Fruit fly (Drosophila melanogaster) whole organism, pupa: ENCODE measurements around the gene CG15914.

ENCODE experiments used
- CG10348 ChIP-seq: fragments of 200-800 bp; sonication (Bioruptor generic); IDR thresholded peaks from 2 replicates; pipeline ENCODE4 v1.3.6; 2022; ENCODE audit warnings: missing biosample characterization, missing genetic modification characterization
- CG12605 ChIP-seq: fragments of 200-800 bp; sonication (Bioruptor generic); IDR thresholded peaks from 2 replicates; pipeline ENCODE4 v1.3.6; 2022; ENCODE audit warnings: missing biosample characterization, missing genetic modification characterization
- CG13204 ChIP-seq: fragments of 200-800 bp; sonication (Bioruptor generic); optimal IDR thresholded peaks from 2 replicates; lab custom pipeline; 2018; ENCODE audit warnings: missing biosample characterization, mild to moderate bottlenecking, missing genetic modification characterization, moderate library complexity
- CG14655 ChIP-seq: fragments of 200-800 bp; sonication (Bioruptor generic); optimal IDR thresholded peaks from 3 replicates; lab custom pipeline; 2017; ENCODE audit warnings: mild to moderate bottlenecking, missing biosample characterization, missing genetic modification reagents, missing genetic modification characterization
- CG15710 ChIP-seq: fragments of 200-800 bp; sonication (Bioruptor generic); optimal IDR thresholded peaks from 2 replicates; lab custom pipeline; 2018; ENCODE audit warnings: missing biosample characterization, mild to moderate bottlenecking, missing genetic modification characterization, moderate library complexity
- CG17806 ChIP-seq: fragments of 200-800 bp; sonication (Bioruptor generic); optimal IDR thresholded peaks from 2 replicates; lab custom pipeline; 2018; ENCODE audit warnings: missing biosample characterization, mild to moderate bottlenecking, missing genetic modification characterization, moderate library complexity
- CG32121 ChIP-seq: fragments of 200-800 bp; sonication (Bioruptor generic); IDR thresholded peaks from 2 replicates; pipeline ENCODE4 v1.3.6; 2022; ENCODE audit warnings: missing biosample characterization, missing genetic modification characterization
- CG34367 ChIP-seq: fragments of 200-800 bp; sonication (Bioruptor generic); optimal IDR thresholded peaks from 2 replicates; lab custom pipeline; 2018; ENCODE audit warnings: missing biosample characterization, mild to moderate bottlenecking, missing genetic modification characterization
- CG4496 ChIP-seq: fragments of 200-800 bp; sonication (Bioruptor generic); IDR thresholded peaks from 3 replicates; pipeline ENCODE4 v1.3.6; 2022; ENCODE audit warnings: missing biosample characterization, missing genetic modification characterization
- CG8159 ChIP-seq: fragments of 200-800 bp; sonication (Bioruptor generic); optimal IDR thresholded peaks from 3 replicates; lab custom pipeline; 2018; ENCODE audit warnings: missing biosample characterization, mild to moderate bottlenecking, missing genetic modification characterization, moderate library complexity
- CG8301 ChIP-seq: fragments of 200-800 bp; sonication (Bioruptor generic); optimal IDR thresholded peaks from 2 replicates; lab custom pipeline; 2018; ENCODE audit warnings: missing biosample characterization, mild to moderate bottlenecking, missing genetic modification characterization
- CG9948 ChIP-seq: fragments of 200-800 bp; sonication (Bioruptor generic); optimal IDR thresholded peaks from 2 replicates; lab custom pipeline; 2018; ENCODE audit warnings: missing biosample characterization, mild to moderate bottlenecking, missing genetic modification characterization, moderate library complexity
- D1 ChIP-seq: fragments of 200-800 bp; sonication (Bioruptor generic); optimal IDR thresholded peaks from 2 replicates; lab custom pipeline; 2018; ENCODE audit warnings: missing biosample characterization, mild to moderate bottlenecking, missing genetic modification characterization, moderate library complexity
- EcR ChIP-seq: fragments of 200-800 bp; sonication (Bioruptor generic); optimal IDR thresholded peaks from 3 replicates; lab custom pipeline; 2019; ENCODE audit warnings: missing biosample characterization, missing genetic modification characterization, mild to moderate bottlenecking, moderate library complexity, missing genetic modification reagents
- Ets98B ChIP-seq: fragments of 200-800 bp; sonication (Bioruptor generic); IDR thresholded peaks from 2 replicates; pipeline ENCODE4 v1.3.6; 2022; ENCODE audit warnings: missing biosample characterization, missing genetic modification characterization
- Pif1A ChIP-seq: fragments of 200-800 bp; sonication (Bioruptor generic); optimal IDR thresholded peaks from 3 replicates; lab custom pipeline; 2016; ENCODE audit warnings: missing biosample characterization, missing genetic modification characterization
- Pif1B ChIP-seq: fragments of 200-800 bp; sonication (Bioruptor generic); optimal IDR thresholded peaks from 3 replicates; lab custom pipeline; 2016; ENCODE audit warnings: missing biosample characterization, missing genetic modification characterization
- Snoo ChIP-seq: fragments of 200-800 bp; sonication (Bioruptor generic); optimal IDR thresholded peaks from 3 replicates; lab custom pipeline; 2017; ENCODE audit warnings: missing biosample characterization, mild to moderate bottlenecking, missing genetic modification characterization, inconsistent platforms
- fd96Ca ChIP-seq: fragments of 200-800 bp; sonication (Bioruptor generic); IDR thresholded peaks from 3 replicates; pipeline ENCODE4 v1.3.6; 2022; ENCODE audit warnings: missing biosample characterization, missing genetic modification characterization
- gl ChIP-seq: fragments of 200-800 bp; sonication (Bioruptor generic); optimal IDR thresholded peaks from 2 replicates; lab custom pipeline; 2018; ENCODE audit warnings: missing biosample characterization, mild to moderate bottlenecking, missing genetic modification characterization
- rn ChIP-seq: fragments of 200-800 bp; sonication (Bioruptor generic); IDR thresholded peaks from 2 replicates; pipeline ENCODE4 v1.3.6; 2022; ENCODE audit warnings: missing biosample characterization, missing genetic modification characterization

The CG15914 gene

dm6 chrX:15852815-15853542, at the start of gene CG15914, which contains the start of gene UBL3:
Gene CG15914 (plus strand): TSS chrX:15853421.
Gene UBL3 (minus strand): TSS chrX:15853175.
- TF ChIP-seq Ets98B (GFP tag; lab: Robert Waterston, UW) (no peak), gl (tag; lab: Kevin White, UChicago) (no peak), Pif1B (GFP tag; lab: Kevin White, UChicago) (peak; percentile 25), CG8159 (no peak)

- TF ChIP-seq CG17806: no peak
- TF ChIP-seq fd96Ca (GFP tag; lab: Robert Waterston, UW): no peak
- TF ChIP-seq CG32121: no peak
- TF ChIP-seq Pif1B (GFP tag; lab: Kevin White, UChicago): no peak
- no peak for TF ChIP-seq CG10348
- peak; percentile 54; the same call in 1 of the 2 replicates for TF ChIP-seq Ets98B (GFP tag; lab: Robert Waterston, UW)
These were observed 49.3 kb upstream of the CG15914 start, which contains the start of the genes PGRP-LE and sd for dm6 chrX:15803764-15804563. Gene PGRP-LE (minus strand): TSS chrX:15803880. Gene sd (plus strand): TSS chrX:15804370.

dm6 chrX:15804790-15805189, 48.4 kb upstream of the CG15914 start:
- TF ChIP-seq CG13204 (GFP tag; lab: Kevin White, UChicago): no peak
- peak; percentile 22 for TF ChIP-seq CG17806
- no peak for TF ChIP-seq Pif1B (GFP tag; lab: Kevin White, UChicago)
- TF ChIP-seq fd96Ca (GFP tag; lab: Robert Waterston, UW): 0 out of 3 replicates have a peak, but pooled peaks have one; percentile 47
- TF ChIP-seq CG14655 (GFP tag; lab: Kevin White, UChicago): peak; percentile 48
- TF ChIP-seq EcR (GFP tag; lab: Kevin White, UChicago): no peak
- no peak for TF ChIP-seq gl (tag; lab: Kevin White, UChicago)
- TF ChIP-seq Snoo (tag; lab: Kevin White, UChicago): no peak
- 0 out of 2 replicates have a peak, but pooled peaks have one; percentile 18 for TF ChIP-seq CG12605 (GFP tag; lab: Robert Waterston, UW)
- peak; percentile 3 for TF ChIP-seq Pif1A (GFP tag; lab: Kevin White, UChicago)
- peak; percentile 17 for TF ChIP-seq CG15710
- no peak for TF ChIP-seq CG34367 (tag; lab: Kevin White, UChicago)
- TF ChIP-seq CG32121: no peak
- no peak for TF ChIP-seq CG10348
- peak; percentile 18 for TF ChIP-seq CG8301
- TF ChIP-seq CG8159: peak; percentile 26
- TF ChIP-seq CG4496 (GFP tag; lab: Robert Waterston, UW): peak; percentile 65; the same call in 1 of the 3 replicates
- TF ChIP-seq CG9948 (tag; lab: Kevin White, UChicago): peak; percentile 18
- TF ChIP-seq Ets98B (GFP tag; lab: Robert Waterston, UW): peak; percentile 38; the same call in 1 of the 2 replicates

dm6 chrX:15805523-15805922, 47.7 kb upstream of the CG15914 start:
- TF ChIP-seq Ets98B (GFP tag; lab: Robert Waterston, UW) (no peak), CG15710 (no peak), EcR (GFP tag; lab: Kevin White, UChicago) (no peak), CG34367 (tag; lab: Kevin White, UChicago) (no peak), Snoo (tag; lab: Kevin White, UChicago) (no peak)

dm6 chrX:15807915-15808314, 45.3 kb upstream of the CG15914 start:
- TF ChIP-seq CG13204 (GFP tag; lab: Kevin White, UChicago) (no peak), Pif1A (GFP tag; lab: Kevin White, UChicago) (no peak), CG12605 (GFP tag; lab: Robert Waterston, UW) (no peak), rn (GFP tag; lab: Robert Waterston, UW) (no peak), CG4496 (GFP tag; lab: Robert Waterston, UW) (no peak), Ets98B (GFP tag; lab: Robert Waterston, UW) (no peak), CG15710 (no peak), CG14655 (GFP tag; lab: Kevin White, UChicago) (no peak), EcR (GFP tag; lab: Kevin White, UChicago) (no peak), gl (tag; lab: Kevin White, UChicago) (no peak), CG8159 (no peak), CG9948 (tag; lab: Kevin White, UChicago) (no peak)

dm6 chrX:15809255-15809654, 44.0 kb upstream of the CG15914 start, which contains the start of gene CG8509:
Gene CG8509 (plus strand): TSS chrX:15809555.
- no peak for TF ChIP-seq CG17806
- TF ChIP-seq gl (tag; lab: Kevin White, UChicago): no peak
- TF ChIP-seq EcR (GFP tag; lab: Kevin White, UChicago): no peak
- TF ChIP-seq Pif1B (GFP tag; lab: Kevin White, UChicago): no peak
- TF ChIP-seq CG15710: no peak
- TF ChIP-seq CG32121: no peak
- no peak for TF ChIP-seq CG4496 (GFP tag; lab: Robert Waterston, UW)
- TF ChIP-seq CG9948 (tag; lab: Kevin White, UChicago): no peak
- TF ChIP-seq CG14655 (GFP tag; lab: Kevin White, UChicago): no peak
- TF ChIP-seq CG12605 (GFP tag; lab: Robert Waterston, UW): no peak
- no peak for TF ChIP-seq D1 (tag; lab: Kevin White, UChicago)
- no peak for TF ChIP-seq rn (GFP tag; lab: Robert Waterston, UW)
- no peak for TF ChIP-seq Ets98B (GFP tag; lab: Robert Waterston, UW)
